Fruit fly (Drosophila melanogaster) whole organism, prepupa: ENCODE measurements around the gene CG11504.

Experiments used
- Blimp-1 ChIP-seq: fragments of 200-800 bp; sonication (Bioruptor generic); optimal IDR thresholded peaks from 3 replicates; lab custom pipeline; 2017; ENCODE audit warnings: missing biosample characterization, missing genetic modification characterization, mild to moderate bottlenecking, moderate library complexity, missing genetic modification reagents
- CG10669 ChIP-seq: fragments of 200-800 bp; sonication (Bioruptor generic); optimal IDR thresholded peaks from 3 replicates; lab custom pipeline; 2018; ENCODE audit warnings: missing biosample characterization, mild to moderate bottlenecking, missing genetic modification characterization, moderate library complexity
- CG1621 ChIP-seq: fragments of 200-800 bp; sonication (Bioruptor generic); optimal IDR thresholded peaks from 3 replicates; lab custom pipeline; 2018; ENCODE audit warnings: missing biosample characterization, mild to moderate bottlenecking, missing genetic modification characterization
- CG6854 ChIP-seq: fragments of 200-800 bp; sonication (Bioruptor generic); optimal IDR thresholded peaks from 2 replicates; lab custom pipeline; 2017; ENCODE audit warnings: missing biosample characterization, mild to moderate bottlenecking, missing genetic modification characterization
- CG9139 ChIP-seq: fragments of 200-800 bp; sonication (Bioruptor generic); optimal IDR thresholded peaks from 3 replicates; lab custom pipeline; 2017; ENCODE audit warnings: missing biosample characterization, mild to moderate bottlenecking, missing genetic modification characterization
- Ets96B ChIP-seq: fragments of 200-800 bp; optimal IDR thresholded peaks from 2 replicates; lab custom pipeline; 2019; ENCODE audit warnings: missing biosample characterization, mild to moderate bottlenecking, missing genetic modification characterization, moderate library complexity
- Gug ChIP-seq: fragments of 200-800 bp; sonication (Bioruptor generic); IDR thresholded peaks from 2 replicates; pipeline ENCODE4 v1.3.6; 2022; ENCODE audit warnings: missing biosample characterization, missing genetic modification characterization
- OdsH ChIP-seq: fragments of 200-800 bp; sonication (Bioruptor generic); optimal IDR thresholded peaks from 3 replicates; lab custom pipeline; 2016; ENCODE audit warnings: missing biosample characterization, missing genetic modification characterization
- Sox14 ChIP-seq: fragments of 200-800 bp; sonication (Bioruptor generic); optimal IDR thresholded peaks from 3 replicates; lab custom pipeline; 2016; ENCODE audit warnings: missing biosample characterization, missing genetic modification characterization
- dsx ChIP-seq: fragments of 200-800 bp; optimal IDR thresholded peaks from 3 replicates; lab custom pipeline; 2019; ENCODE audit warnings: missing biosample characterization, mild to moderate bottlenecking, missing genetic modification characterization, moderate library complexity; ENCODE audit not compliant: poor library complexity, severe bottlenecking

DNA sequence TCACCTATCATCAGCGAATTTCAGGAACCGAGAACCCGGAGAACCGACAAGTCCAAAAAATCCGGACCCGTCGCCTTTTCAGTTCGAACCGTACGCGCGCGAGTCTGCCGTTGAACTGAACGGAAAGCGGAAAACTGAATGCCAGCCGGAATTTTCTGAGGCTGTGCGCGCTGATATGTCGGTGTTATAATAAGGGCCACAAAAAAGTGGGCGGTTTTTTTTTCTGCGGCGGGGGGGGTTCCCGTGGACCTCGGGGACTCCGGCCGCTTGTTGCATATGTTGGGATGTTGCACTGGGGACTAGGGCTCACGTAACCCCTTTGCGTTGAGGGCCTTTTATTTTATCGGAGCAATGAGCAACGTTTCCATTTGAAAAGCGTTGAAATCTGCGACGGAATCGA, 28.4 kb upstream of the CG11504 start, which contains the start of gene TkR99D:
- TF ChIP-seq Sox14 (GFP tag; lab: Kevin White, UChicago) (no peak), CG1621 (tag; lab: Kevin White, UChicago) (no peak), Ets96B (tag; lab: Kevin White, UChicago) (no peak), CG9139 (GFP tag; lab: Kevin White, UChicago) (no peak), CG6854 (no peak), dsx (GFP tag; lab: Kevin White, UChicago) (no peak), Gug (GFP tag; lab: Robert Waterston, UW) (no peak), OdsH (no peak), CG10669 (GFP tag; lab: Kevin White, UChicago) (no peak), Blimp-1 (GFP tag; lab: Kevin White, UChicago) (no peak)
